Fruit fly (Drosophila melanogaster) whole organism, prepupa: ENCODE data around the gene Idua.
A peak's percentile ranks its signal among the peaks of the same experiment; 100 is the strongest.

ENCODE experiments used
- Blimp-1 ChIP-seq: fragments of 200-800 bp; sonication (Bioruptor generic); optimal IDR thresholded peaks from 3 replicates; lab custom pipeline; 2017; ENCODE audit warnings: missing biosample characterization, missing genetic modification characterization, mild to moderate bottlenecking, moderate library complexity, missing genetic modification reagents
- CG10631 ChIP-seq: fragments of 200-800 bp; sonication (Bioruptor generic); optimal IDR thresholded peaks from 2 replicates; lab custom pipeline; 2016; ENCODE audit warnings: missing biosample characterization, missing genetic modification characterization
- CG10669 ChIP-seq: fragments of 200-800 bp; sonication (Bioruptor generic); optimal IDR thresholded peaks from 3 replicates; lab custom pipeline; 2018; ENCODE audit warnings: missing biosample characterization, mild to moderate bottlenecking, missing genetic modification characterization, moderate library complexity
- CG11294 ChIP-seq: fragments of 200-800 bp; sonication (Bioruptor generic); IDR thresholded peaks from 2 replicates; pipeline ENCODE4 v1.3.6; 2022; ENCODE audit warnings: missing biosample characterization, missing genetic modification characterization
- CG11902 ChIP-seq: fragments of 200-800 bp; sonication (Bioruptor generic); optimal IDR thresholded peaks from 3 replicates; lab custom pipeline; 2016; ENCODE audit warnings: missing biosample characterization, missing genetic modification characterization
- CG15336 ChIP-seq: fragments of 200-800 bp; sonication (Bioruptor generic); IDR thresholded peaks from 2 replicates; pipeline ENCODE4 v1.3.6; 2022; ENCODE audit warnings: missing biosample characterization, missing genetic modification characterization
- CG1621 ChIP-seq: fragments of 200-800 bp; sonication (Bioruptor generic); optimal IDR thresholded peaks from 3 replicates; lab custom pipeline; 2018; ENCODE audit warnings: missing biosample characterization, mild to moderate bottlenecking, missing genetic modification characterization
- CG16779 ChIP-seq: fragments of 200-800 bp; sonication (Bioruptor generic); optimal IDR thresholded peaks from 3 replicates; lab custom pipeline; 2017; ENCODE audit warnings: missing biosample characterization, mild to moderate bottlenecking, missing genetic modification characterization
- CG3032 ChIP-seq: fragments of 200-800 bp; optimal IDR thresholded peaks from 2 replicates; lab custom pipeline; 2019; ENCODE audit warnings: missing biosample characterization, mild to moderate bottlenecking, missing genetic modification characterization, moderate library complexity
- CG31627 ChIP-seq: fragments of 200-800 bp; sonication (Bioruptor generic); optimal IDR thresholded peaks from 3 replicates; lab custom pipeline; 2016; ENCODE audit warnings: missing biosample characterization, missing genetic modification characterization
- CG32006 ChIP-seq: fragments of 200-800 bp; sonication (Bioruptor generic); optimal IDR thresholded peaks from 3 replicates; lab custom pipeline; 2017; ENCODE audit warnings: missing biosample characterization, mild to moderate bottlenecking, missing genetic modification characterization
- CG34406 ChIP-seq: fragments of 200-800 bp; sonication (Bioruptor generic); optimal IDR thresholded peaks from 3 replicates; lab custom pipeline; 2016; ENCODE audit warnings: missing biosample characterization, missing genetic modification characterization
- CG4318 ChIP-seq: fragments of 200-800 bp; sonication (Bioruptor generic); optimal IDR thresholded peaks from 3 replicates; lab custom pipeline; 2017; ENCODE audit warnings: missing biosample characterization, mild to moderate bottlenecking, missing genetic modification characterization
- CG6163 ChIP-seq: fragments of 200-800 bp; sonication (Bioruptor generic); IDR thresholded peaks from 3 replicates; pipeline ENCODE4 v1.3.6; 2022; ENCODE audit warnings: missing biosample characterization, missing genetic modification characterization
- CG6276 ChIP-seq: fragments of 200-800 bp; sonication (Bioruptor generic); optimal IDR thresholded peaks from 2 replicates; lab custom pipeline; 2017; ENCODE audit warnings: missing biosample characterization, mild to moderate bottlenecking, missing genetic modification characterization
- CG6792 ChIP-seq: fragments of 200-800 bp; sonication (Bioruptor generic); optimal IDR thresholded peaks from 3 replicates; lab custom pipeline; 2016; ENCODE audit warnings: missing biosample characterization, missing genetic modification characterization
- CG6808 ChIP-seq: fragments of 200-800 bp; sonication (Bioruptor generic); optimal IDR thresholded peaks from 3 replicates; lab custom pipeline; 2017; ENCODE audit warnings: missing biosample characterization, missing genetic modification characterization, mild to moderate bottlenecking, moderate library complexity, missing genetic modification reagents
- CG7368 ChIP-seq: fragments of 200-800 bp; sonication (Bioruptor generic); optimal IDR thresholded peaks from 3 replicates; lab custom pipeline; 2016; ENCODE audit warnings: missing biosample characterization, missing genetic modification characterization
- CG8119 ChIP-seq: fragments of 200-800 bp; sonication (Bioruptor generic); IDR thresholded peaks from 3 replicates; pipeline ENCODE4 v1.3.6; 2022; ENCODE audit warnings: missing biosample characterization, missing genetic modification characterization
- CG8319 ChIP-seq: fragments of 200-800 bp; sonication (Bioruptor generic); optimal IDR thresholded peaks from 3 replicates; lab custom pipeline; 2016; ENCODE audit warnings: missing biosample characterization, missing genetic modification characterization
- CG8632 ChIP-seq: fragments of 200-800 bp; sonication (Bioruptor generic); optimal IDR thresholded peaks from 3 replicates; lab custom pipeline; 2016; ENCODE audit warnings: missing biosample characterization, missing genetic modification characterization
- CG9139 ChIP-seq: fragments of 200-800 bp; sonication (Bioruptor generic); optimal IDR thresholded peaks from 3 replicates; lab custom pipeline; 2017; ENCODE audit warnings: missing biosample characterization, mild to moderate bottlenecking, missing genetic modification characterization
- Eip75B ChIP-seq: fragments of 200-800 bp; sonication (Bioruptor generic); optimal IDR thresholded peaks from 3 replicates; lab custom pipeline; 2016; ENCODE audit warnings: missing biosample characterization, missing genetic modification characterization
- Eip93F ChIP-seq: fragments of 200-800 bp; sonication (Bioruptor generic); optimal IDR thresholded peaks from 2 replicates; lab custom pipeline; 2016; ENCODE audit warnings: missing biosample characterization, mild to moderate bottlenecking, missing genetic modification characterization
- Ets21C ChIP-seq: fragments of 200-800 bp; sonication (Bioruptor generic); optimal IDR thresholded peaks from 3 replicates; lab custom pipeline; 2016; ENCODE audit warnings: missing biosample characterization, missing genetic modification characterization
- Ets96B ChIP-seq: fragments of 200-800 bp; optimal IDR thresholded peaks from 2 replicates; lab custom pipeline; 2019; ENCODE audit warnings: missing biosample characterization, mild to moderate bottlenecking, missing genetic modification characterization, moderate library complexity
- Gug ChIP-seq: fragments of 200-800 bp; sonication (Bioruptor generic); IDR thresholded peaks from 2 replicates; pipeline ENCODE4 v1.3.6; 2022; ENCODE audit warnings: missing biosample characterization, missing genetic modification characterization
- Hr38 ChIP-seq: sonication (Bioruptor generic); optimal IDR thresholded peaks from 2 replicates; lab custom pipeline; 2016; ENCODE audit warnings: missing biosample characterization, missing genetic modification characterization
- Hr39 ChIP-seq: fragments of 200-800 bp; sonication (Bioruptor generic); optimal IDR thresholded peaks from 2 replicates; lab custom pipeline; 2016; ENCODE audit warnings: missing biosample characterization, missing genetic modification characterization
- Hr4 ChIP-seq: fragments of 200-800 bp; sonication (Bioruptor generic); optimal IDR thresholded peaks from 3 replicates; lab custom pipeline; 2016; ENCODE audit warnings: missing biosample characterization, missing genetic modification characterization
- Lpt ChIP-seq: fragments of 200-800 bp; sonication (Bioruptor generic); optimal IDR thresholded peaks from 3 replicates; lab custom pipeline; 2016; ENCODE audit warnings: missing biosample characterization, missing genetic modification characterization
- Met ChIP-seq: fragments of 200-800 bp; sonication (Bioruptor generic); optimal IDR thresholded peaks from 3 replicates; lab custom pipeline; 2016; ENCODE audit warnings: missing biosample characterization, missing genetic modification characterization
- Smox ChIP-seq: fragments of 200-800 bp; sonication (Bioruptor generic); optimal IDR thresholded peaks from 3 replicates; lab custom pipeline; 2016; ENCODE audit warnings: missing biosample characterization, missing genetic modification characterization
- Sox15 ChIP-seq: fragments of 200-800 bp; sonication (Bioruptor generic); optimal IDR thresholded peaks from 3 replicates; lab custom pipeline; 2016; ENCODE audit warnings: missing biosample characterization, missing genetic modification characterization
- achi ChIP-seq: fragments of 200-800 bp; sonication (Bioruptor generic); optimal IDR thresholded peaks from 3 replicates; lab custom pipeline; 2016; ENCODE audit warnings: missing biosample characterization, missing genetic modification characterization
- acj6 ChIP-seq: fragments of 200-800 bp; sonication (Bioruptor generic); optimal IDR thresholded peaks from 3 replicates; lab custom pipeline; 2016; ENCODE audit warnings: missing biosample characterization, missing genetic modification characterization
- cyc ChIP-seq: fragments of 200-800 bp; sonication (Bioruptor generic); optimal IDR thresholded peaks from 3 replicates; lab custom pipeline; 2016; ENCODE audit warnings: missing biosample characterization, missing genetic modification characterization
- dac ChIP-seq: fragments of 200-800 bp; sonication (Bioruptor generic); optimal IDR thresholded peaks from 2 replicates; lab custom pipeline; 2017; ENCODE audit warnings: missing biosample characterization, mild to moderate bottlenecking, missing genetic modification characterization
- dsx ChIP-seq: fragments of 200-800 bp; optimal IDR thresholded peaks from 3 replicates; lab custom pipeline; 2019; ENCODE audit warnings: missing biosample characterization, mild to moderate bottlenecking, missing genetic modification characterization, moderate library complexity; ENCODE audit not compliant: poor library complexity, severe bottlenecking
- eg ChIP-seq: fragments of 200-800 bp; sonication (Bioruptor generic); IDR thresholded peaks from 3 replicates; pipeline ENCODE4 v1.3.6; 2022; ENCODE audit warnings: missing biosample characterization, missing genetic modification characterization
- esn ChIP-seq: fragments of 200-800 bp; sonication (Bioruptor generic); optimal IDR thresholded peaks from 2 replicates; lab custom pipeline; 2016; ENCODE audit warnings: missing biosample characterization, mild to moderate bottlenecking, missing genetic modification characterization, moderate library complexity
- fd59A ChIP-seq: fragments of 200-800 bp; sonication (Bioruptor generic); optimal IDR thresholded peaks from 2 replicates; lab custom pipeline; 2017; ENCODE audit warnings: missing biosample characterization, mild to moderate bottlenecking, missing genetic modification characterization, missing genetic modification reagents
- fd85E ChIP-seq: fragments of 200-800 bp; sonication (Bioruptor generic); optimal IDR thresholded peaks from 3 replicates; lab custom pipeline; 2016; ENCODE audit warnings: missing biosample characterization, missing genetic modification characterization
- fkh ChIP-seq: fragments of 200-800 bp; sonication (Bioruptor generic); optimal IDR thresholded peaks from 3 replicates; lab custom pipeline; 2017; ENCODE audit warnings: missing biosample characterization, mild to moderate bottlenecking, missing genetic modification characterization, moderate library complexity
- lz ChIP-seq: fragments of 200-800 bp; sonication (Bioruptor generic); optimal IDR thresholded peaks from 3 replicates; lab custom pipeline; 2016; ENCODE audit warnings: missing biosample characterization, missing genetic modification characterization
- pdm3 ChIP-seq: fragments of 200-800 bp; sonication (Bioruptor generic); optimal IDR thresholded peaks from 3 replicates; lab custom pipeline; 2016; ENCODE audit warnings: missing biosample characterization, missing genetic modification characterization
- salr ChIP-seq, 2 experiments: fragments of 200-800 bp; sonication (Bioruptor generic); optimal IDR thresholded peaks; 3 replicates each; lab custom pipeline; 2016 to 2018; ENCODE audit warnings: missing biosample characterization in 2 of 2, missing genetic modification characterization in 2 of 2, mild to moderate bottlenecking in 1 of 2
- spab ChIP-seq: fragments of 200-800 bp; sonication (Bioruptor generic); optimal IDR thresholded peaks from 2 replicates; lab custom pipeline; 2017; ENCODE audit warnings: missing biosample characterization, mild to moderate bottlenecking, missing genetic modification characterization, missing genetic modification reagents
- ss ChIP-seq, 2 experiments: fragments of 200-800 bp; sonication (Bioruptor generic); optimal IDR thresholded peaks; 2 replicates in 1 of 2; 3 replicates in 1 of 2; lab custom pipeline; 2017 to 2018; ENCODE audit warnings: mild to moderate bottlenecking in 2 of 2, missing biosample characterization in 2 of 2, missing genetic modification characterization in 2 of 2, moderate library complexity in 1 of 2
- svp ChIP-seq: fragments of 200-800 bp; sonication (Bioruptor generic); peaks from one replicate; lab custom pipeline; 2016; ENCODE audit warnings: missing biosample characterization, missing genetic modification characterization
- topi ChIP-seq: fragments of 200-800 bp; sonication (Bioruptor generic); optimal IDR thresholded peaks from 3 replicates; lab custom pipeline; 2016; ENCODE audit warnings: missing biosample characterization, missing genetic modification characterization
- vri ChIP-seq: fragments of 200-800 bp; sonication (Bioruptor generic); optimal IDR thresholded peaks from 3 replicates; lab custom pipeline; 2016; ENCODE audit warnings: missing biosample characterization, mild to moderate bottlenecking, missing genetic modification characterization

The Idua gene

DNA sequence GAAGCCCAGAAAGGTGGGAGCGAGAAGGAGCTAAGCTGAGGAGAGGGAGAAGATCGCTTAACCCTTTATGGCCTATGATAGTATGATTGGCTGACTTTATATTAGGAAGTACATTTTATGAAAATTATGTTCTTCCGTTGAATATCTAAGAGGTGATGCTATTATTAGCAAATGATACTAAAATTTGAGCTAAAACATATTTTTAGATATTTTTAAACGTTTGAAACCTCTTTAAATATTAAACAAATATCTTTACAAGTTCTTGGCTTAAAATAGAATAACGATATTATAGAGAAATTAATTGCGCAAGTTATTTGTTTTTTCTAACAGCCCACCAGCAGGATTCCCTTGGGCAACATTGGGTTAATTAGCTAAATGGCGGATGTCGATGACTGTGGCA, 43.4 kb downstream of the Idua start:
- TF ChIP-seq eg (no peak), CG1621 (peak; percentile 5), CG6792 (GFP tag; lab: Kevin White, UChicago) (peak; percentile 32), fkh (no peak), CG7368 (GFP tag; lab: Kevin White, UChicago) (peak; percentile 23), Ets96B (tag; lab: Kevin White, UChicago) (peak; percentile 77), CG11902 (GFP tag; lab: Kevin White, UChicago) (no peak), Lpt (GFP tag; lab: Kevin White, UChicago) (peak; percentile 38), cyc (GFP tag; lab: Kevin White, UChicago) (no peak), fd85E (GFP tag; lab: Kevin White, UChicago) (no peak), salr (GFP tag; optimal IDR thresholded peaks at IDR 0.05; lab: Kevin White, UChicago) (peak; percentile 35 to 67), CG9139 (GFP tag; lab: Kevin White, UChicago) (no peak), CG6808 (GFP tag; lab: Kevin White, UChicago) (peak; percentile 85), Gug (GFP tag; lab: Robert Waterston, UW) (no peak), lz (GFP tag; lab: Kevin White, UChicago) (peak; percentile 9), acj6 (GFP tag; lab: Kevin White, UChicago) (peak; percentile 64), esn (peak; percentile 33), CG10669 (GFP tag; lab: Kevin White, UChicago) (peak; percentile 67), Hr39 (GFP tag; lab: Kevin White, UChicago) (no peak), Blimp-1 (GFP tag; lab: Kevin White, UChicago) (no peak), Eip93F (GFP tag; lab: Kevin White, UChicago) (no peak), CG6276 (GFP tag; lab: Kevin White, UChicago) (peak; percentile 22), CG32006 (peak; percentile 64), ss (GFP tag; optimal IDR thresholded peaks at IDR 0.05; lab: Kevin White, UChicago) (peak; percentile 60 to 64), Hr38 (GFP tag; lab: Kevin White, UChicago) (no peak), topi (GFP tag; lab: Kevin White, UChicago) (peak; percentile 37), achi (GFP tag; lab: Kevin White, UChicago) (peak; percentile 66), dsx (GFP tag; lab: Kevin White, UChicago) (peak; percentile 46), CG8319 (no peak), CG11294 (GFP tag; lab: Robert Waterston, UW) (0 out of 2 replicates have a peak, but pooled peaks have one; percentile 31), svp (GFP tag; lab: Kevin White, UChicago) (peak; percentile 62), CG16779 (tag; lab: Kevin White, UChicago) (peak; percentile 3), Eip75B (GFP tag; lab: Kevin White, UChicago) (peak; percentile 49), Hr4 (GFP tag; lab: Kevin White, UChicago) (no peak), CG4318 (GFP tag; lab: Kevin White, UChicago) (peak; percentile 17), vri (no peak), fd59A (peak; percentile 77), CG3032 (tag; lab: Kevin White, UChicago) (peak; percentile 78), CG31627 (GFP tag; lab: Kevin White, UChicago) (peak; percentile 31), Met (GFP tag; lab: Kevin White, UChicago) (peak; percentile 40), pdm3 (GFP tag; lab: Kevin White, UChicago) (peak; percentile 51), CG34406 (GFP tag; lab: Kevin White, UChicago) (peak; percentile 12), CG8632 (GFP tag; lab: Kevin White, UChicago) (peak; percentile 8), CG10631 (peak; percentile 69), CG15336 (GFP tag; lab: Robert Waterston, UW) (peak; percentile 50; the same call in 1 of the 2 replicates), Ets21C (GFP tag; lab: Kevin White, UChicago) (no peak), Smox (GFP tag; lab: Kevin White, UChicago) (peak; percentile 42), spab (peak; percentile 76), dac (no peak), CG6163 (peak; percentile 28; the same call in 1 of the 3 replicates), Sox15 (GFP tag; lab: Kevin White, UChicago) (no peak), CG8119 (peak; percentile 72)
